Worm (Caenorhabditis elegans): ENCODE data around the gene srbc-19.
"Not testable (repeated sequence)": the region's sequence is repeated elsewhere in the genome, so short reads cannot be mapped to it uniquely, and the experiment has no call there.

ce11 chrV:2144408-2144807, 22.2 kb downstream of the srbc-19 start, which contains the start of gene F22F7.12:
- TF ChIP-seq ztf-4 (tag; optimal IDR thresholded peaks at IDR 0.05); nhr-12 (tag; optimal IDR thresholded peaks at IDR 0.05); lin-15B (tag; optimal IDR thresholded peaks at IDR 0.05); nhr-11 (tag; optimal IDR thresholded peaks at IDR 0.05); nhr-237 (tag; optimal IDR thresholded peaks at IDR 0.05); jun-1 (tag; optimal IDR thresholded peaks at IDR 0.05); sox-4 (tag; optimal IDR thresholded peaks at IDR 0.05); unc-62 (GFP tag; optimal IDR thresholded peaks at IDR 0.05); ztf-11 (tag; optimal IDR thresholded peaks at IDR 0.05); nhr-90 (tag; optimal IDR thresholded peaks at IDR 0.05; ENCODE audit: poor library complexity): not testable (repeated sequence)

Measured in whole organism, L1 larva.